Fruit fly (Drosophila melanogaster): ENCODE measurements around the gene cona.

cona gene

dm6 chr3R:18402549-18403429 is 17.2 kb downstream of the cona start, which contains the start of the genes Wdr37 and koko (continued):
- TF ChIP-seq vvl (GFP tag; IDR thresholded peaks at IDR 0.05) (peak; percentile 99), Dref (GFP tag; IDR thresholded peaks at IDR 0.05) (peak; percentile 87), CoRest (tag; optimal IDR thresholded peaks at IDR 0.05) (peak; percentile 99), Camta (GFP tag; optimal IDR thresholded peaks at IDR 0.05) (peak; percentile 81), Dbx (GFP tag; IDR thresholded peaks at IDR 0.05) (peak; percentile 99), CTCF (GFP tag; optimal IDR thresholded peaks at IDR 0.05) (peak; percentile 44), CG8281 (tag; optimal IDR thresholded peaks at IDR 0.05) (peak; percentile 86), pb (GFP tag; optimal IDR thresholded peaks at IDR 0.05) (peak; percentile 16), nerfin-1 (tag; optimal IDR thresholded peaks at IDR 0.05) (peak; percentile 95), jigr1 (GFP tag; IDR thresholded peaks at IDR 0.05) (peak; percentile 94), CG8478 (optimal IDR thresholded peaks at IDR 0.05) (no peak), Myb (GFP tag; optimal IDR thresholded peaks at IDR 0.05) (peak; percentile 51), dmrt99B (tag; optimal IDR thresholded peaks at IDR 0.05) (peak; percentile 98), Bgb (GFP tag; IDR thresholded peaks at IDR 0.05; ENCODE audit: partially characterized antibody) (0 out of 2 replicates have a peak, but pooled peaks have one; percentile 7), phol (tag; optimal IDR thresholded peaks at IDR 0.05) (peak; percentile 92), CG6175 (GFP tag; IDR thresholded peaks at IDR 0.05) (peak; percentile 92), Oli (tag; optimal IDR thresholded peaks at IDR 0.05) (peak; percentile 97), z (GFP tag; IDR thresholded peaks at IDR 0.05) (0 out of 3 replicates have a peak, but pooled peaks have one; percentile 8), CG34376 (GFP tag; optimal IDR thresholded peaks at IDR 0.05) (peak; percentile 86), CG9437 (GFP tag; optimal IDR thresholded peaks at IDR 0.05) (peak; percentile 94), slp2 (GFP tag; optimal IDR thresholded peaks at IDR 0.05) (peak; percentile 45), CG3838 (GFP tag; optimal IDR thresholded peaks at IDR 0.05) (peak; percentile 84), crp (GFP tag; optimal IDR thresholded peaks at IDR 0.05) (peak; percentile 71 to 90), CG14710 (tag; optimal IDR thresholded peaks at IDR 0.05) (peak; percentile 98), CG10565 (GFP tag; optimal IDR thresholded peaks at IDR 0.05) (peak; percentile 56), amos (GFP tag; IDR thresholded peaks at IDR 0.05; ENCODE audit: partially characterized antibody) (peak; percentile 62), CG5245 (GFP tag; optimal IDR thresholded peaks at IDR 0.05) (peak; percentile 82), CG16815 (GFP tag; optimal IDR thresholded peaks at IDR 0.05) (peak; percentile 96), tin (GFP tag; optimal IDR thresholded peaks at IDR 0.05) (peak; percentile 96), CG18262 (tag; optimal IDR thresholded peaks at IDR 0.05) (peak; percentile 98), CG33213 (GFP tag; optimal IDR thresholded peaks at IDR 0.05) (peak; percentile 48), kah (GFP tag; optimal IDR thresholded peaks at IDR 0.05) (peak; percentile 88), gsb-n (tag; optimal IDR thresholded peaks at IDR 0.05) (peak; percentile 99), lmd (GFP tag; IDR thresholded peaks at IDR 0.05) (peak; percentile 98), cwo (GFP tag; optimal IDR thresholded peaks at IDR 0.05) (peak; percentile 93), CG10959 (GFP tag; IDR thresholded peaks at IDR 0.05) (peak; percentile 96), CG7271 (tag; optimal IDR thresholded peaks at IDR 0.05) (peak; percentile 98), BtbVII (GFP tag; optimal IDR thresholded peaks at IDR 0.05) (peak; percentile 93), CG17912 (GFP tag; optimal IDR thresholded peaks at IDR 0.05) (peak; percentile 48), croc (GFP tag; conservative IDR thresholded peaks at IDR 0.05) (peak; percentile 97), MTF-1 (GFP tag; optimal IDR thresholded peaks at IDR 0.05; ENCODE audit: borderline replicate concordance) (peak; percentile 69), Opbp (GFP tag; IDR thresholded peaks at IDR 0.05; ENCODE audit: partially characterized antibody) (peak; percentile 50; the same call in 1 of the 3 replicates), CG3407 (GFP tag; optimal IDR thresholded peaks at IDR 0.05) (peak; percentile 93), CG3281 (GFP tag; optimal IDR thresholded peaks at IDR 0.05) (peak; percentile 94), Pdp1 (GFP tag; optimal IDR thresholded peaks at IDR 0.05) (peak; percentile 64 to 76), crol (GFP tag; IDR thresholded peaks at IDR 0.05) (peak; percentile 98), ap (GFP tag; IDR thresholded peaks at IDR 0.05) (peak; percentile 98), sisA (GFP tag; IDR thresholded peaks at IDR 0.05) (peak; percentile 98), repo (GFP tag; optimal IDR thresholded peaks at IDR 0.05) (peak; percentile 63)
